Worm (Caenorhabditis elegans): Measurements from ENCODE around the gene flp-13.

- TF ChIP-seq elt-1 (tag; optimal IDR thresholded peaks at IDR 0.05) (no peak), skn-1 (tag; optimal IDR thresholded peaks at IDR 0.05) (no peak), lin-13 (GFP tag; optimal IDR thresholded peaks at IDR 0.05) (no peak), nhr-237 (tag; optimal IDR thresholded peaks at IDR 0.05) (no peak), nhr-25 (tag; optimal IDR thresholded peaks at IDR 0.05) (no peak)
Measured at ce11 chrIV:7651120-7651519, 47.1 kb downstream of the flp-13 start, which contains the start of gene cima-1.
